Worm (Caenorhabditis elegans): ENCODE measurements around the gene gei-8.

The gei-8 gene

ce11 chrIII:8126978-8127377 lies 5.9 kb upstream of the gei-8 start:
- TF ChIP-seq ama-1 (optimal IDR thresholded peaks at IDR 0.05) (no peak), lsy-2 (tag; optimal IDR thresholded peaks at IDR 0.05) (peak; percentile 11 to 22), F13H6.1 (tag; optimal IDR thresholded peaks at IDR 0.05) (peak; percentile 6), snpc-4 (tag; optimal IDR thresholded peaks at IDR 0.05) (no peak), unc-55 (GFP tag; optimal IDR thresholded peaks at IDR 0.05) (peak; percentile 37), nhr-129 (tag; optimal IDR thresholded peaks at IDR 0.05) (peak; percentile 51), alr-1 (tag; optimal IDR thresholded peaks at IDR 0.05) (no peak)

- TF ChIP-seq ceh-82 (tag; optimal IDR thresholded peaks at IDR 0.05) (no peak), lin-11 (tag; optimal IDR thresholded peaks at IDR 0.05) (no peak), ceh-16 (tag; optimal IDR thresholded peaks at IDR 0.05) (no peak), sma-9 (GFP tag; optimal IDR thresholded peaks at IDR 0.05) (peak; percentile 85), sma-9 (tag; optimal IDR thresholded peaks at IDR 0.05) (no peak), nhr-6 (tag; optimal IDR thresholded peaks at IDR 0.05) (peak; percentile 80), lsy-2 (tag; optimal IDR thresholded peaks at IDR 0.05) (peak; percentile 62 to 81), peb-1 (tag; optimal IDR thresholded peaks at IDR 0.05) (no peak), egl-27 (tag; optimal IDR thresholded peaks at IDR 0.05) (peak; percentile 53), aly-2 (tag; optimal IDR thresholded peaks at IDR 0.05) (no peak), nhr-23 (tag; optimal IDR thresholded peaks at IDR 0.05) (no peak), sma-3 (GFP tag; optimal IDR thresholded peaks at IDR 0.05) (peak; percentile 38), R02D3.7 (tag; optimal IDR thresholded peaks at IDR 0.05) (no peak), gmeb-1 (tag; optimal IDR thresholded peaks at IDR 0.05) (peak; percentile 32), F13H6.1 (tag; optimal IDR thresholded peaks at IDR 0.05) (peak; percentile 67), crh-2 (tag; optimal IDR thresholded peaks at IDR 0.05) (peak; percentile 85), blmp-1 (tag; optimal IDR thresholded peaks at IDR 0.05; ENCODE audit: insufficient read depth) (no peak), nhr-129 (tag; optimal IDR thresholded peaks at IDR 0.05) (peak; percentile 63), snpc-4 (tag; optimal IDR thresholded peaks at IDR 0.05) (no peak), nhr-21 (tag; optimal IDR thresholded peaks at IDR 0.05) (peak; percentile 34), ztf-1 (GFP tag; conservative IDR thresholded peaks at IDR 0.05) (no peak), lin-13 (GFP tag; optimal IDR thresholded peaks at IDR 0.05) (peak; percentile 36), Y55F3AM.14 (GFP tag; optimal IDR thresholded peaks at IDR 0.05) (no peak), fos-1 (tag; optimal IDR thresholded peaks at IDR 0.05) (peak; percentile 72), lin-39 (tag; optimal IDR thresholded peaks at IDR 0.05) (no peak), nhr-10 (tag; optimal IDR thresholded peaks at IDR 0.05) (no peak), unc-39 (tag; optimal IDR thresholded peaks at IDR 0.05) (no peak), alr-1 (tag; optimal IDR thresholded peaks at IDR 0.05) (no peak), nhr-25 (tag; optimal IDR thresholded peaks at IDR 0.05) (peak; percentile 26), ztf-4 (tag; optimal IDR thresholded peaks at IDR 0.05) (peak; percentile 40), C34F6.9 (tag; optimal IDR thresholded peaks at IDR 0.05) (peak; percentile 71), unc-55 (GFP tag; optimal IDR thresholded peaks at IDR 0.05) (peak; percentile 89), mab-5 (tag; optimal IDR thresholded peaks at IDR 0.05) (no peak)
Observed at ce11 chrIII:8125234-8125633, 4.2 kb upstream of the gei-8 start.

ce11 chrIII:8124323-8124722 lies 3.3 kb upstream of the gei-8 start:
- TF ChIP-seq lin-13 (GFP tag; optimal IDR thresholded peaks at IDR 0.05) = peak; percentile 82
- peak; percentile 50 for TF ChIP-seq nhr-6 (tag; optimal IDR thresholded peaks at IDR 0.05)
- peak; percentile 37 for TF ChIP-seq gmeb-1 (tag; optimal IDR thresholded peaks at IDR 0.05)
- TF ChIP-seq alr-1 (tag; optimal IDR thresholded peaks at IDR 0.05) = no peak
- TF ChIP-seq mab-5 (tag; optimal IDR thresholded peaks at IDR 0.05) = peak; percentile 29
- TF ChIP-seq ztf-11 (tag; optimal IDR thresholded peaks at IDR 0.05) = no peak
- peak; percentile 88 for TF ChIP-seq nhr-25 (tag; optimal IDR thresholded peaks at IDR 0.05)
- TF ChIP-seq unc-39 (tag; optimal IDR thresholded peaks at IDR 0.05) = no peak
- TF ChIP-seq mdl-1 (tag; optimal IDR thresholded peaks at IDR 0.05) = peak in 1 of 2 experiments; percentile 46
- no peak for TF ChIP-seq lin-39 (tag; optimal IDR thresholded peaks at IDR 0.05)
- no peak for TF ChIP-seq nhr-237 (tag; optimal IDR thresholded peaks at IDR 0.05)
- peak; percentile 86 for TF ChIP-seq fos-1 (tag; optimal IDR thresholded peaks at IDR 0.05)
- no peak for TF ChIP-seq peb-1 (tag; optimal IDR thresholded peaks at IDR 0.05)
- TF ChIP-seq mbf-1 (tag; optimal IDR thresholded peaks at IDR 0.05) = no peak
- no peak for TF ChIP-seq elt-1 (tag; optimal IDR thresholded peaks at IDR 0.05)
- TF ChIP-seq ztf-1 (GFP tag; conservative IDR thresholded peaks at IDR 0.05) = no peak
- peak; percentile 34 for TF ChIP-seq egl-27 (tag; optimal IDR thresholded peaks at IDR 0.05)
- peak; percentile 80 for TF ChIP-seq F13H6.1 (tag; optimal IDR thresholded peaks at IDR 0.05)
- TF ChIP-seq nhr-10 (tag; optimal IDR thresholded peaks at IDR 0.05) = no peak
- no peak for TF ChIP-seq snpc-4 (tag; optimal IDR thresholded peaks at IDR 0.05)
- peak; percentile 68 for TF ChIP-seq nhr-129 (tag; optimal IDR thresholded peaks at IDR 0.05)
- no peak for TF ChIP-seq ama-1 (optimal IDR thresholded peaks at IDR 0.05)
- peak; percentile 90 for TF ChIP-seq crh-2 (tag; optimal IDR thresholded peaks at IDR 0.05)
- TF ChIP-seq R02D3.7 (tag; optimal IDR thresholded peaks at IDR 0.05) = no peak
- no peak for TF ChIP-seq lin-11 (tag; optimal IDR thresholded peaks at IDR 0.05)
- peak; percentile 20 to 89 for TF ChIP-seq lsy-2 (tag; optimal IDR thresholded peaks at IDR 0.05)
- TF ChIP-seq nhr-21 (tag; optimal IDR thresholded peaks at IDR 0.05) = peak; percentile 72
- TF ChIP-seq elt-3 (tag; optimal IDR thresholded peaks at IDR 0.05) = no peak
- peak; percentile 87 for TF ChIP-seq sma-9 (GFP tag; optimal IDR thresholded peaks at IDR 0.05)
- no peak for TF ChIP-seq sma-9 (tag; optimal IDR thresholded peaks at IDR 0.05)
- no peak for TF ChIP-seq nhr-11 (tag; optimal IDR thresholded peaks at IDR 0.05)
- TF ChIP-seq nhr-23 (tag; optimal IDR thresholded peaks at IDR 0.05) = no peak
- TF ChIP-seq ZK546.5 (tag; optimal IDR thresholded peaks at IDR 0.05) = no peak
- peak; percentile 92 for TF ChIP-seq C34F6.9 (tag; optimal IDR thresholded peaks at IDR 0.05)
- no peak for TF ChIP-seq blmp-1 (tag; optimal IDR thresholded peaks at IDR 0.05; ENCODE audit: insufficient read depth)
- TF ChIP-seq ceh-82 (tag; optimal IDR thresholded peaks at IDR 0.05) = no peak
- TF ChIP-seq unc-55 (GFP tag; optimal IDR thresholded peaks at IDR 0.05) = peak; percentile 83
- no peak for TF ChIP-seq dmd-4 (tag; optimal IDR thresholded peaks at IDR 0.05)
